Worm (Caenorhabditis elegans): ENCODE data around the gene mrpl-48.

The mrpl-48 gene

ce11 chrV:5596391-5597030, 3.0 kb downstream of the mrpl-48 start, which contains the start of gene zhit-1 (continued):
- TF ChIP-seq nhr-85 (tag) (peak; percentile 30), fkh-4 (tag; optimal IDR thresholded peaks at IDR 0.05; ENCODE audit: borderline replicate concordance) (no peak), mef-2 (tag; optimal IDR thresholded peaks at IDR 0.05) (no peak), unc-130 (tag; optimal IDR thresholded peaks at IDR 0.05) (peak; percentile 61), tbx-2 (tag; optimal IDR thresholded peaks at IDR 0.05) (no peak), egl-13 (tag; optimal IDR thresholded peaks at IDR 0.05) (no peak), unc-86 (tag; optimal IDR thresholded peaks at IDR 0.05) (no peak), sptf-1 (tag; optimal IDR thresholded peaks at IDR 0.05) (no peak), nhr-11 (tag; optimal IDR thresholded peaks at IDR 0.05) (no peak), elt-3 (tag; optimal IDR thresholded peaks at IDR 0.05) (no peak), vab-15 (tag; optimal IDR thresholded peaks at IDR 0.05) (no peak), C16A3.4 (tag; optimal IDR thresholded peaks at IDR 0.05) (peak; percentile 23), nhr-12 (tag; optimal IDR thresholded peaks at IDR 0.05) (no peak), nhr-20 (tag; optimal IDR thresholded peaks at IDR 0.05) (peak; percentile 1), mdl-1 (tag; optimal IDR thresholded peaks at IDR 0.05) (no peak)

DNA sequence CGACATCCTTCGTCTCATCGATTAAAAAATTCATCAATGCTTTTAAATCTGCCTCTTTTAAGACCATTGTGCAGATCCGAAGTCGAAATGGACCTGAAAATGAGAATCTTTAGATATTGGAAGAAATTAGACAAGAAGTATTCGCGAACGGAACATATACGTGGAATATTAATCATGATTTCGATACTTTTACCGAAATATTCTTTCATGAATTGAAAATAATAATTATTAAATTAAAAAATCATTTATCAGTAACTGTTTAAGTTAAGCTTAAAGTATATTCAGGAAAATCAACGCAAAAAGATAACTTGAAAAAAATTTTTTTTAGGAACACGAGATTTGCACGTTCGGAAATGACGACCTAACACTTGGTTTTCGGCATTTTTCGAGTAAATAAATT, 7.8 kb downstream of the mrpl-48 start, which contains the start of gene CD4.8:
Gene CD4.8, minus strand, starts transcription at position 101 of the 400 bp plus-strand sequence.
- TF ChIP-seq F16B12.6 (tag; optimal IDR thresholded peaks at IDR 0.05) (no peak), lsy-2 (tag; optimal IDR thresholded peaks at IDR 0.05) (no peak), elt-3 (tag; optimal IDR thresholded peaks at IDR 0.05) (no peak), unc-62 (GFP tag; optimal IDR thresholded peaks at IDR 0.05) (no peak), hlh-17 (GFP tag; optimal IDR thresholded peaks at IDR 0.05; ENCODE audit: borderline replicate concordance) (no peak), hpl-2 (GFP tag; optimal IDR thresholded peaks at IDR 0.05) (no peak), nhr-12 (tag; optimal IDR thresholded peaks at IDR 0.05) (no peak), unc-30 (tag; optimal IDR thresholded peaks at IDR 0.05) (no peak)

DNA sequence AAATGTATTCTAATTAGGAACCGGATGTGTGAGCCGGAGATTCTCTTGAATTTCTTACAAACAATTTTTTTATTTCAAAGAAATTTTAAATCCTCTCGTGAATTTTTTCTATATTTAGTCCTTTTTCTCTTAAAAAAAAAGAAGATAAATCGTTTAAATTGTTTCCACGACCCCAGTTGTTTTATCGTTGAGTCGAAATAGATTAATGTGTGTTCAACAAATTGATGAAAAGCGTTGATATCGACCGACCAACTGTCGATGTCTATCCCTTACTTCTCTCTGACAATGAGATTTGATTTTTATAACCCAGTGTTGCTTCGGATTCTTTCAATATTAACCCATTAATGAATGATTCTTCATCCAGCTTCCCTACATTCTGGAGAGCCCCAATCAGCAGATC, 12.7 kb downstream of the mrpl-48 start, which contains the start of gene CD4.1:
Gene CD4.1, plus strand, starts transcription at position 301 of the 400 bp plus-strand sequence.
- peak; percentile 38 for TF ChIP-seq rnt-1 (tag; optimal IDR thresholded peaks at IDR 0.05)
- TF ChIP-seq tlp-1 (tag; optimal IDR thresholded peaks at IDR 0.05), result no peak

DNA sequence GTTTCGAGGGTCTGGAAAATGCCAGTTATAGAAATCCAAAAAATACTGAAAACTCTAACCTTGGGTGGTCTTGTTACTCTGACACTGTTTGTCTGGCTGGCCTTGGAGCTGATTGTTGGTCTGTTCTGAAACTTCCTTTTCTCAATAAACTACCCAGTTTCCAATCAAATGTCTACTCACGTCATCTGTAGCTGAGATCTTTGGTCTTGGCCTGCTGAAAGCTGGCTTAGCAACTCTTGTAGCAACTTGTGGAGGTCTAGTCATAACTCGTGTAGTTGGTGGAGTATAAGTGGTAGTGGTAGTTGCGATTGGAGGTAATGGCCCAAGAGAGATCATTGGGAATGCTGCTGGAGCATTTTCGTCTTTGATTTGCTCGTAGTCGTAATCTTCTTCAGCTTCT, 16.7 kb downstream of the mrpl-48 start:
- TF ChIP-seq ztf-11 (tag; optimal IDR thresholded peaks at IDR 0.05) (no peak), egl-27 (tag; optimal IDR thresholded peaks at IDR 0.05) (no peak), mdl-1 (tag; optimal IDR thresholded peaks at IDR 0.05) (no peak)

DNA sequence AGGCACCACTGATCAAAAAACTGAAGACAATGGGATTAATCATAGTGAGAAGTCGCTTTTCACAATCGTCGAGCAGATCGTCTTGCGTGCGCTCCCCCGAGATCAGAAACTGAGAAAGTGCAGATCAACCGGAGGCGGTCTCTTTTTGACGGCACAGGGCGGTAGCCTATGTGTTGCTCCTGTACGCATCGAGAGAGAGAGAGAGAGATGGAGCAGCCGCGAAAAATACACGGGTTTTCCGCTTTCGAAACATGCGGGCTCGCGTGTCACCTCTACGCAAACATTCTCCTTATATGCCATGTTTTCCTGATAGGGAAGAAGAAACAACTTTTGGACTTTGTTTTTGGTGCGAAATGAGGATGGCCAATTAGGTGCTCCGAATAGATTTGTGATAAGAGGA, 19.6 kb downstream of the mrpl-48 start, which contains the start of gene lrpc-1:
Gene lrpc-1, minus strand, starts transcription at position 101 of the 400 bp plus-strand sequence.
- TF ChIP-seq nhr-90 (tag; optimal IDR thresholded peaks at IDR 0.05; ENCODE audit: poor library complexity), result no peak
- TF ChIP-seq fos-1 (tag; optimal IDR thresholded peaks at IDR 0.05), result no peak
- TF ChIP-seq hlh-17 (GFP tag; optimal IDR thresholded peaks at IDR 0.05; ENCODE audit: borderline replicate concordance), result no peak
- no peak for TF ChIP-seq hlh-4 (tag; optimal IDR thresholded peaks at IDR 0.05)
- no peak for TF ChIP-seq ceh-82 (tag; optimal IDR thresholded peaks at IDR 0.05)
- no peak for TF ChIP-seq lir-3 (tag; optimal IDR thresholded peaks at IDR 0.05; ENCODE audit: poor library complexity)
- TF ChIP-seq jun-1 (tag; optimal IDR thresholded peaks at IDR 0.05), result no peak
- no peak for TF ChIP-seq efl-1 (optimal IDR thresholded peaks at IDR 0.05)
- no peak for TF ChIP-seq efl-1 (GFP tag; optimal IDR thresholded peaks at IDR 0.05 in 1 of 2)
- TF ChIP-seq snu-23 (GFP tag; optimal IDR thresholded peaks at IDR 0.05), result no peak
- TF ChIP-seq elt-3 (tag; optimal IDR thresholded peaks at IDR 0.05), result no peak
- no peak for TF ChIP-seq ces-1 (GFP tag; optimal IDR thresholded peaks at IDR 0.05)
- TF ChIP-seq irx-1 (tag; optimal IDR thresholded peaks at IDR 0.05), result no peak
- TF ChIP-seq alr-1 (tag; optimal IDR thresholded peaks at IDR 0.05; ENCODE audit: borderline replicate concordance), result no peak
- TF ChIP-seq fkh-10 (GFP tag; optimal IDR thresholded peaks at IDR 0.05), result no peak
